Fruit fly (Drosophila melanogaster) whole organism, embryonic: ENCODE measurements around the gene Cul6.

ENCODE experiments used
- Atf3 ChIP-seq: fragments of 200-800 bp; sonication (Bioruptor generic); optimal IDR thresholded peaks from 3 replicates; lab custom pipeline; 2016; ENCODE audit warnings: missing biosample characterization, missing genetic modification characterization
- BEAF-32 ChIP-seq: fragments of 200-800 bp; sonication (Bioruptor generic); optimal IDR thresholded peaks from 3 replicates; lab custom pipeline; 2017; ENCODE audit warnings: missing biosample characterization, missing genetic modification characterization, mild to moderate bottlenecking, moderate library complexity, missing genetic modification reagents
- Bdp1 ChIP-seq: fragments of 200-800 bp; sonication (Bioruptor generic); optimal IDR thresholded peaks from 3 replicates; lab custom pipeline; 2016; ENCODE audit warnings: missing biosample characterization, missing genetic modification characterization
- CG10462 ChIP-seq: fragments of 200-800 bp; sonication (Bioruptor generic); optimal IDR thresholded peaks from 2 replicates; lab custom pipeline; 2016; ENCODE audit warnings: missing biosample characterization, missing genetic modification characterization
- CG10959 ChIP-seq: fragments of 200-800 bp; sonication (Bioruptor generic); IDR thresholded peaks from 2 replicates; pipeline ENCODE4 v1.3.6; 2022; ENCODE audit warnings: missing biosample characterization, missing genetic modification characterization
- CG12236 ChIP-seq: fragments of 200-800 bp; sonication (Bioruptor generic); optimal IDR thresholded peaks from 2 replicates; lab custom pipeline; 2016; ENCODE audit warnings: missing biosample characterization, missing genetic modification characterization
- CG14667 ChIP-seq: fragments of 200-800 bp; sonication (Bioruptor generic); IDR thresholded peaks from 2 replicates; pipeline ENCODE4 v1.3.6; 2022; ENCODE audit warnings: missing biosample characterization, missing genetic modification characterization
- CG15696 ChIP-seq: fragments of 200-800 bp; sonication (Bioruptor generic); optimal IDR thresholded peaks from 2 replicates; lab custom pipeline; 2019; ENCODE audit warnings: missing biosample characterization, mild to moderate bottlenecking, missing genetic modification characterization, moderate library complexity
- CG1647 ChIP-seq: fragments of 200-800 bp; sonication (Bioruptor generic); optimal IDR thresholded peaks from 3 replicates; lab custom pipeline; 2016; ENCODE audit warnings: missing biosample characterization, missing genetic modification characterization
- CG17568 ChIP-seq: fragments of 200-800 bp; sonication (Bioruptor generic); optimal IDR thresholded peaks from 2 replicates; lab custom pipeline; 2018; ENCODE audit warnings: missing biosample characterization, mild to moderate bottlenecking, missing genetic modification characterization, moderate library complexity
- CG18764 ChIP-seq: fragments of 200-800 bp; sonication (Bioruptor generic); optimal IDR thresholded peaks from 3 replicates; lab custom pipeline; 2016; ENCODE audit warnings: missing biosample characterization, missing genetic modification characterization
- CG2120 ChIP-seq: fragments of 200-800 bp; sonication (Bioruptor generic); optimal IDR thresholded peaks from 3 replicates; lab custom pipeline; 2016; ENCODE audit warnings: missing biosample characterization, missing genetic modification characterization
- CG2875 ChIP-seq: fragments of 200-800 bp; sonication (Bioruptor generic); optimal IDR thresholded peaks from 2 replicates; lab custom pipeline; 2017; ENCODE audit warnings: missing biosample characterization, mild to moderate bottlenecking, missing genetic modification characterization, missing genetic modification reagents
- CG2889 ChIP-seq: fragments of 200-800 bp; sonication (Bioruptor generic); IDR thresholded peaks from 3 replicates; pipeline ENCODE4 v1.3.6; 2022; ENCODE audit warnings: missing biosample characterization, missing genetic modification characterization
- CG3995 ChIP-seq: fragments of 200-800 bp; sonication (Bioruptor generic); optimal IDR thresholded peaks from 3 replicates; lab custom pipeline; 2016; ENCODE audit warnings: missing biosample characterization, missing genetic modification characterization
- CG6654 ChIP-seq: fragments of 200-800 bp; sonication (Bioruptor generic); optimal IDR thresholded peaks from 2 replicates; lab custom pipeline; 2017; ENCODE audit warnings: missing biosample characterization, mild to moderate bottlenecking, missing genetic modification characterization
- CG6854 ChIP-seq: fragments of 200-800 bp; sonication (Bioruptor generic); optimal IDR thresholded peaks from 3 replicates; lab custom pipeline; 2017; ENCODE audit warnings: missing biosample characterization, mild to moderate bottlenecking, missing genetic modification characterization
- CG7786 ChIP-seq: fragments of 200-800 bp; sonication (Bioruptor generic); optimal IDR thresholded peaks from 2 replicates; lab custom pipeline; 2016; ENCODE audit warnings: missing biosample characterization, missing genetic modification characterization
- CG8388 ChIP-seq: fragments of 200-800 bp; sonication (Bioruptor generic); optimal IDR thresholded peaks from 2 replicates; lab custom pipeline; 2019; ENCODE audit warnings: missing biosample characterization, mild to moderate bottlenecking, missing genetic modification characterization, moderate library complexity
- CG9437 ChIP-seq: fragments of 200-800 bp; sonication (Bioruptor generic); optimal IDR thresholded peaks from 2 replicates; lab custom pipeline; 2018; ENCODE audit warnings: missing biosample characterization, mild to moderate bottlenecking, missing genetic modification characterization
- D19B ChIP-seq: fragments of 200-800 bp; sonication (Bioruptor generic); optimal IDR thresholded peaks from 2 replicates; lab custom pipeline; 2017; ENCODE audit warnings: missing biosample characterization, mild to moderate bottlenecking, missing genetic modification characterization
- Deaf1 ChIP-seq: fragments of 200-800 bp; optimal IDR thresholded peaks from 3 replicates; lab custom pipeline; 2019; ENCODE audit warnings: missing biosample characterization, mild to moderate bottlenecking, missing genetic modification characterization, moderate library complexity
- Dip2 ChIP-seq: fragments of 200-800 bp; sonication (Bioruptor generic); IDR thresholded peaks from 2 replicates; pipeline ENCODE4 v1.3.6; 2022; ENCODE audit warnings: missing biosample characterization, missing genetic modification characterization
- Ets65A ChIP-seq: fragments of 200-800 bp; sonication (Bioruptor generic); peaks from one replicate; lab custom pipeline; 2016; ENCODE audit warnings: missing biosample characterization, missing genetic modification characterization
- HLH3B ChIP-seq: fragments of 200-800 bp; sonication (Bioruptor generic); IDR thresholded peaks from 2 replicates; pipeline ENCODE4 v1.3.6; 2022; ENCODE audit warnings: missing biosample characterization, missing genetic modification characterization
- HLH54F ChIP-seq: fragments of 200-800 bp; sonication (Bioruptor generic); optimal IDR thresholded peaks from 3 replicates; lab custom pipeline; 2016; ENCODE audit warnings: missing biosample characterization, missing genetic modification characterization
- HLHmδ ChIP-seq: fragments of 200-800 bp; sonication (Bioruptor generic); optimal IDR thresholded peaks from 2 replicates; lab custom pipeline; 2018; ENCODE audit warnings: missing biosample characterization, mild to moderate bottlenecking, missing genetic modification characterization, moderate library complexity
- Hr3 ChIP-seq: fragments of 200-800 bp; sonication (Bioruptor generic); optimal IDR thresholded peaks from 3 replicates; lab custom pipeline; 2016; ENCODE audit warnings: missing biosample characterization, missing genetic modification characterization
- Hr78 ChIP-seq, 2 experiments: fragments of 200-800 bp in 1 of 2; fragments of >200 bp in 1 of 2; sonication (Bioruptor generic) in 1 of 2; optimal IDR thresholded peaks; 2 replicates each; lab custom pipeline; 2017 to 2019; ENCODE audit warnings: missing biosample characterization in 2 of 2, missing genetic modification characterization in 2 of 2, mild to moderate bottlenecking in 1 of 2, moderate library complexity in 1 of 2
- Meics ChIP-seq: fragments of 200-800 bp; sonication (Bioruptor generic); optimal IDR thresholded peaks from 2 replicates; lab custom pipeline; 2017; ENCODE audit warnings: missing biosample characterization, mild to moderate bottlenecking, missing genetic modification characterization
- ac ChIP-seq: fragments of 200-800 bp; sonication (Bioruptor generic); optimal IDR thresholded peaks from 3 replicates; lab custom pipeline; 2017; ENCODE audit warnings: missing biosample characterization, mild to moderate bottlenecking, missing genetic modification characterization
- ash1 ChIP-seq: fragments of 200-800 bp; sonication (Bioruptor generic); optimal IDR thresholded peaks from 2 replicates; lab custom pipeline; 2018; ENCODE audit warnings: missing biosample characterization, mild to moderate bottlenecking, missing genetic modification characterization
- cad ChIP-seq: fragments of >200 bp; optimal IDR thresholded peaks from 2 replicates; lab custom pipeline; 2017; ENCODE audit warnings: missing biosample characterization, missing genetic modification characterization
- dm ChIP-seq: fragments of 200-800 bp; sonication (Bioruptor generic); optimal IDR thresholded peaks from 3 replicates; lab custom pipeline; 2016; ENCODE audit warnings: missing biosample characterization, missing genetic modification characterization
- emc ChIP-seq: fragments of 200-800 bp; sonication (Bioruptor generic); optimal IDR thresholded peaks from 2 replicates; lab custom pipeline; 2016; ENCODE audit warnings: missing biosample characterization, missing genetic modification characterization
- fd64A ChIP-seq: fragments of 200-800 bp; sonication (Bioruptor generic); optimal IDR thresholded peaks from 3 replicates; lab custom pipeline; 2018; ENCODE audit warnings: missing biosample characterization, mild to moderate bottlenecking, missing genetic modification characterization
- ftz-f1 ChIP-seq: fragments of 200-800 bp; sonication (Bioruptor generic); optimal IDR thresholded peaks from 2 replicates; lab custom pipeline; 2016; ENCODE audit warnings: missing biosample characterization, missing genetic modification characterization
- gcm ChIP-seq: fragments of 200-800 bp; sonication (Bioruptor generic); optimal IDR thresholded peaks from 2 replicates; lab custom pipeline; 2019; ENCODE audit warnings: missing biosample characterization, mild to moderate bottlenecking, missing genetic modification characterization, moderate library complexity
- gcm2 ChIP-seq: fragments of 200-800 bp; sonication (Bioruptor generic); optimal IDR thresholded peaks from 2 replicates; lab custom pipeline; 2016; ENCODE audit warnings: missing biosample characterization, missing genetic modification characterization
- gsb-n ChIP-seq: fragments of 200-800 bp; sonication (Bioruptor generic); optimal IDR thresholded peaks from 3 replicates; lab custom pipeline; 2018; ENCODE audit warnings: missing biosample characterization, mild to moderate bottlenecking, missing genetic modification characterization
- hbn ChIP-seq: fragments of 200-800 bp; sonication (Bioruptor generic); IDR thresholded peaks from 2 replicates; pipeline ENCODE4 v1.3.6; 2022; ENCODE audit warnings: missing biosample characterization, missing genetic modification characterization; ENCODE audit not compliant: partially characterized antibody
- jumu ChIP-seq: fragments of 200-800 bp; sonication (Bioruptor generic); optimal IDR thresholded peaks from 3 replicates; lab custom pipeline; 2016; ENCODE audit warnings: missing biosample characterization, missing genetic modification characterization
- knrl ChIP-seq: fragments of 200-800 bp; sonication (Bioruptor generic); IDR thresholded peaks from 3 replicates; pipeline ENCODE4 v1.3.6; 2022; ENCODE audit warnings: missing biosample characterization, missing genetic modification characterization; ENCODE audit not compliant: partially characterized antibody
- lab ChIP-seq: fragments of 200-800 bp; sonication (Bioruptor generic); optimal IDR thresholded peaks from 3 replicates; lab custom pipeline; 2017; ENCODE audit warnings: missing biosample characterization, missing genetic modification characterization, mild to moderate bottlenecking, moderate library complexity, missing genetic modification reagents
- mam ChIP-seq: fragments of 200-800 bp; sonication (Bioruptor generic); optimal IDR thresholded peaks from 3 replicates; lab custom pipeline; 2016; ENCODE audit warnings: missing biosample characterization, missing genetic modification characterization
- peb ChIP-seq: fragments of 200-800 bp; sonication (Bioruptor generic); IDR thresholded peaks from 2 replicates; pipeline ENCODE4 v1.3.6; 2022; ENCODE audit warnings: missing biosample characterization, missing genetic modification characterization
- psq ChIP-seq: fragments of 200-800 bp; sonication (Bioruptor generic); optimal IDR thresholded peaks from 2 replicates; lab custom pipeline; 2017; ENCODE audit warnings: missing biosample characterization, missing genetic modification characterization
- pum ChIP-seq: fragments of 200-800 bp; sonication (Bioruptor generic); optimal IDR thresholded peaks from 2 replicates; lab custom pipeline; 2016; ENCODE audit warnings: missing biosample characterization, missing genetic modification characterization
- slbo ChIP-seq: fragments of 200-800 bp; sonication (Bioruptor generic); IDR thresholded peaks from 2 replicates; pipeline ENCODE4 v1.3.6; 2022; ENCODE audit warnings: missing biosample characterization, missing genetic modification characterization
- wdn ChIP-seq: fragments of 200-800 bp; sonication (Bioruptor generic); IDR thresholded peaks from 2 replicates; pipeline ENCODE4 v1.3.6; 2022; ENCODE audit warnings: missing biosample characterization, missing genetic modification characterization

Cul6 gene

DNA sequence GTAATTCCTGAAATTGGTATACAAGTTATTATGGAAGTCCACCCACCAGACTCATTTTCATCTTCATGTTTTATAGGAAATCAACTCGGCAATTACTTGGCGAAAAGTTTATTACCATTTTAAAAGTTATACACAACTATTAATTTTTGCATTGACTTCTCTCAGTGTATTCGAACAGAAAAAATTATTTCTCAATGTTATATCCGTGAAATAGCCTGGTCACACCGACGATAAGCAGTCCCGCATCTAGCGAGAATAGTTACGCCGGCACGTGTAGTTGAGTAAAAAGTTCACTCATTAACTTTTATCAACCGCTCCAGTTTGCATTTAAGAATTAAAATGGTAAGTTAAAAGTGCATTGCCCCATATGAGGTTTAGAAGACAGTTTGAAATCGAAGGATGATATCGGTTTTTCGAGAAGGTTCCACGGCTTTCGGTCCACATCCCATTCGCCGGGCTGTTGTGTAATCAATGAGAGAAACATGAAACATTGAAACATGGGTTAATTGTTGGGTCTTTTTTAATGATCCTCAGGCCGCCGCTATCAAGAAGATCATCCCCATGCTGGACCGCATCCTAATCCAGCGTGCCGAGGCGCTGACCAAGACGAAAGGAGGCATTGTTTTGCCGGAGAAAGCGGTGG, 4.5 kb upstream of the Cul6 start, which contains the start of gene CG11267 (continued):
- peak; percentile 81 for TF ChIP-seq CG15696 (tag; lab: Kevin White, UChicago)
- TF ChIP-seq lab (GFP tag; lab: Kevin White, UChicago): peak; percentile 93
- peak; percentile 73 for TF ChIP-seq peb (GFP tag; lab: Robert Waterston, UW)
- peak; percentile 89 for TF ChIP-seq HLH3B (GFP tag; lab: Robert Waterston, UW)
- peak; percentile 88 for TF ChIP-seq wdn (GFP tag; lab: Robert Waterston, UW)
- TF ChIP-seq Hr78 (GFP tag; optimal IDR thresholded peaks at IDR 0.05; lab: Kevin White, UChicago): peak in 1 of 2 experiments; percentile 2
- TF ChIP-seq ac (GFP tag; lab: Kevin White, UChicago): no peak
- peak; percentile 61 for TF ChIP-seq Hr3 (GFP tag; lab: Kevin White, UChicago)
- TF ChIP-seq ftz-f1: no peak
- TF ChIP-seq Bdp1 (GFP tag; lab: Kevin White, UChicago): peak; percentile 56
- peak; percentile 1 for TF ChIP-seq psq
- TF ChIP-seq CG2120 (GFP tag; lab: Kevin White, UChicago): peak; percentile 86
- TF ChIP-seq Ets65A (GFP tag; lab: Kevin White, UChicago): peak; percentile 98
- TF ChIP-seq CG12236 (GFP tag; lab: Kevin White, UChicago): no peak
- peak; percentile 80 for TF ChIP-seq CG8388 (GFP tag; lab: Kevin White, UChicago)
- TF ChIP-seq CG6854: peak; percentile 77
- peak; percentile 48 for TF ChIP-seq ash1 (GFP tag; lab: Kevin White, UChicago)
- peak; percentile 53 for TF ChIP-seq Atf3 (GFP tag; lab: Kevin White, UChicago)
- TF ChIP-seq CG17568 (GFP tag; lab: Kevin White, UChicago): peak; percentile 62
- no peak for TF ChIP-seq gcm2 (GFP tag; lab: Kevin White, UChicago)
- TF ChIP-seq CG2875 (GFP tag; lab: Kevin White, UChicago): peak; percentile 48
- TF ChIP-seq pum (GFP tag; lab: Kevin White, UChicago): peak; percentile 67
- no peak for TF ChIP-seq knrl (GFP tag; lab: Robert Waterston, UW)
- peak; percentile 88 for TF ChIP-seq slbo
- peak; percentile 55 for TF ChIP-seq Deaf1 (tag; lab: Kevin White, UChicago)
- TF ChIP-seq CG10959 (GFP tag; lab: Robert Waterston, UW): peak; percentile 77
- peak; percentile 58 for TF ChIP-seq gsb-n (tag; lab: Kevin White, UChicago)
- TF ChIP-seq CG7786: peak; percentile 73
- TF ChIP-seq hbn (GFP tag; lab: Robert Waterston, UW): no peak
- TF ChIP-seq CG1647: peak; percentile 84
- peak; percentile 73 for TF ChIP-seq gcm (GFP tag; lab: Kevin White, UChicago)
- TF ChIP-seq Meics (GFP tag; lab: Kevin White, UChicago): peak; percentile 90
- peak; percentile 23 for TF ChIP-seq BEAF-32 (GFP tag; lab: Kevin White, UChicago)
- TF ChIP-seq HLH54F: peak; percentile 65
- TF ChIP-seq CG18764: peak; percentile 77
- peak; percentile 64 for TF ChIP-seq emc (GFP tag; lab: Kevin White, UChicago)
- peak; percentile 79 for TF ChIP-seq jumu
- peak; percentile 79 for TF ChIP-seq CG14667
- no peak for TF ChIP-seq cad (GFP tag; lab: Kevin White, UChicago)
- peak; percentile 73 for TF ChIP-seq CG6654 (GFP tag; lab: Kevin White, UChicago)
- peak; percentile 42 for TF ChIP-seq CG3995 (GFP tag; lab: Kevin White, UChicago)
- peak; percentile 69; the same call in 2 of the 3 replicates for TF ChIP-seq CG2889
- TF ChIP-seq HLHmδ (GFP tag; lab: Kevin White, UChicago): no peak
- TF ChIP-seq D19B (GFP tag; lab: Kevin White, UChicago): peak; percentile 76
- TF ChIP-seq CG9437: peak; percentile 18
- TF ChIP-seq CG10462: no peak
- peak; percentile 43 for TF ChIP-seq dm
- TF ChIP-seq Dip2 (GFP tag; lab: Robert Waterston, UW): peak; percentile 29; the same call in 1 of the 2 replicates
- TF ChIP-seq fd64A (GFP tag; lab: Kevin White, UChicago): no peak
- peak; percentile 75 for TF ChIP-seq mam (GFP tag; lab: Kevin White, UChicago)
